Worm (Caenorhabditis elegans) whole organism, mixed stage, embryonic: ENCODE data around the gene ZK353.9.

Experiments used
- blmp-1 ChIP-seq: fragments of 150-350 bp; optimal IDR thresholded peaks from 2 replicates; lab custom pipeline; 2014; ENCODE audit warnings: missing biosample characterization, missing genetic modification characterization
- cnd-1 ChIP-seq: fragments of 200-800 bp; sonication (Bioruptor generic); optimal IDR thresholded peaks from 2 replicates; lab custom pipeline; 2018; ENCODE audit warnings: mild to moderate bottlenecking, missing genetic modification characterization, missing compliant biosample characterization
- elt-3 ChIP-seq: fragments of 150-350 bp; optimal IDR thresholded peaks from 2 replicates; lab custom pipeline; 2014; ENCODE audit warnings: missing biosample characterization, missing genetic modification characterization
- lin-13 ChIP-seq: fragments of 150-350 bp; optimal IDR thresholded peaks from 2 replicates; lab custom pipeline; 2014; ENCODE audit warnings: missing biosample characterization, missing genetic modification characterization
- mab-5 ChIP-seq: fragments of 150-350 bp; optimal IDR thresholded peaks from 2 replicates; lab custom pipeline; 2014; ENCODE audit warnings: missing biosample characterization, missing genetic modification characterization
- nhr-12 ChIP-seq: fragments of 150-350 bp; optimal IDR thresholded peaks from 2 replicates; lab custom pipeline; 2014; ENCODE audit warnings: missing biosample characterization, missing genetic modification characterization
- nhr-237 ChIP-seq: fragments of 150-350 bp; optimal IDR thresholded peaks from 2 replicates; lab custom pipeline; 2014; ENCODE audit warnings: missing biosample characterization, missing genetic modification characterization
- nhr-28 ChIP-seq: fragments of 150-350 bp; optimal IDR thresholded peaks from 2 replicates; lab custom pipeline; 2014; ENCODE audit warnings: missing biosample characterization, missing genetic modification characterization
- nhr-76 ChIP-seq: sonication (generic microtip); optimal IDR thresholded peaks from 2 replicates; lab custom pipeline; 2017; ENCODE audit warnings: missing biosample characterization, missing genetic modification characterization
- snpc-4 ChIP-seq: fragments of 150-350 bp; optimal IDR thresholded peaks from 2 replicates; lab custom pipeline; 2014; ENCODE audit warnings: missing biosample characterization, missing genetic modification characterization
- unc-39 ChIP-seq: fragments of 150-350 bp; optimal IDR thresholded peaks from 2 replicates; lab custom pipeline; 2014; ENCODE audit warnings: missing biosample characterization, missing genetic modification characterization
- unc-62 ChIP-seq: fragments of 150-350 bp; optimal IDR thresholded peaks from 2 replicates; lab custom pipeline; 2014; ENCODE audit warnings: missing biosample characterization, missing genetic modification reagents, missing genetic modification characterization
- ztf-11 ChIP-seq: fragments of 150-350 bp; optimal IDR thresholded peaks from 2 replicates; lab custom pipeline; 2014; ENCODE audit warnings: missing biosample characterization, missing genetic modification characterization

DNA sequence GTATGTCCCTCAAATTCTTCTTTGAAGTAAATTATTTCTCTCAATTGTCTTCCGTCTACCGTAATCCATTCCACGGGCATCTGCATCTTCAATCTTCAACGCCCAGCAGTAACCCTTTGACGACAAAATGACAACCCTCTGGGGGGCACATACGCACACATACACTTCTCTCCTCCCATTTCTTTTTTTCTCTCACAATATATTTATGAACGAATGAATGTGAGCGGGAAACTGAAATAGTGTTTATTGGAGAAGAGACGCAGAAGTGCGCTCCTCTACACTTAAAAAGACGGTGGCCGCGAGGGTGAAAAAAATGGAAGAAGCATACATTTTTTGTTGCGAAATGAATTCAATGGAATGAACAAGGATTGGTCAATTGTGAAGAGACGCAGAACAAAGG is 2.7 kb downstream of the ZK353.9 start:
- TF ChIP-seq nhr-237 (tag; lab: Kevin White, UChicago): peak; percentile 47
- peak; percentile 90 for TF ChIP-seq unc-62 (GFP tag; lab: Kevin White, UChicago)
- no peak for TF ChIP-seq mab-5 (tag; lab: Kevin White, UChicago)
- no peak for TF ChIP-seq nhr-76 (tag; lab: Kevin White, UChicago)
- TF ChIP-seq lin-13 (tag; lab: Kevin White, UChicago): no peak
- TF ChIP-seq cnd-1: no peak
- no peak for TF ChIP-seq snpc-4 (tag; lab: Kevin White, UChicago)
- no peak for TF ChIP-seq nhr-12 (tag; lab: Kevin White, UChicago)
- no peak for TF ChIP-seq elt-3 (tag; lab: Kevin White, UChicago)
- no peak for TF ChIP-seq unc-39 (tag; lab: Kevin White, UChicago)
- TF ChIP-seq blmp-1 (tag; lab: Kevin White, UChicago): no peak
- no peak for TF ChIP-seq ztf-11 (tag; lab: Kevin White, UChicago)
- no peak for TF ChIP-seq nhr-28 (tag; lab: Kevin White, UChicago)
